Fruit fly (Drosophila melanogaster) whole organism, prepupa: ENCODE data around the gene CG15022.

Experiments
- CG10669 ChIP-seq: fragments of 200-800 bp; sonication (Bioruptor generic); optimal IDR thresholded peaks from 3 replicates; lab custom pipeline; 2018; ENCODE audit warnings: missing biosample characterization, mild to moderate bottlenecking, missing genetic modification characterization, moderate library complexity
- CG11294 ChIP-seq: fragments of 200-800 bp; sonication (Bioruptor generic); IDR thresholded peaks from 2 replicates; pipeline ENCODE4 v1.3.6; 2022; ENCODE audit warnings: missing biosample characterization, missing genetic modification characterization
- CG15336 ChIP-seq: fragments of 200-800 bp; sonication (Bioruptor generic); IDR thresholded peaks from 2 replicates; pipeline ENCODE4 v1.3.6; 2022; ENCODE audit warnings: missing biosample characterization, missing genetic modification characterization
- CG16779 ChIP-seq: fragments of 200-800 bp; sonication (Bioruptor generic); optimal IDR thresholded peaks from 3 replicates; lab custom pipeline; 2017; ENCODE audit warnings: missing biosample characterization, mild to moderate bottlenecking, missing genetic modification characterization
- CG3032 ChIP-seq: fragments of 200-800 bp; optimal IDR thresholded peaks from 2 replicates; lab custom pipeline; 2019; ENCODE audit warnings: missing biosample characterization, mild to moderate bottlenecking, missing genetic modification characterization, moderate library complexity
- CG31627 ChIP-seq: fragments of 200-800 bp; sonication (Bioruptor generic); optimal IDR thresholded peaks from 3 replicates; lab custom pipeline; 2016; ENCODE audit warnings: missing biosample characterization, missing genetic modification characterization
- CG32006 ChIP-seq: fragments of 200-800 bp; sonication (Bioruptor generic); optimal IDR thresholded peaks from 3 replicates; lab custom pipeline; 2017; ENCODE audit warnings: missing biosample characterization, mild to moderate bottlenecking, missing genetic modification characterization
- CG3919 ChIP-seq: fragments of 200-800 bp; sonication (Bioruptor generic); optimal IDR thresholded peaks from 3 replicates; lab custom pipeline; 2016; ENCODE audit warnings: missing biosample characterization, missing genetic modification characterization
- CG6163 ChIP-seq: fragments of 200-800 bp; sonication (Bioruptor generic); IDR thresholded peaks from 3 replicates; pipeline ENCODE4 v1.3.6; 2022; ENCODE audit warnings: missing biosample characterization, missing genetic modification characterization
- CG6792 ChIP-seq: fragments of 200-800 bp; sonication (Bioruptor generic); optimal IDR thresholded peaks from 3 replicates; lab custom pipeline; 2016; ENCODE audit warnings: missing biosample characterization, missing genetic modification characterization
- CG6808 ChIP-seq: fragments of 200-800 bp; sonication (Bioruptor generic); optimal IDR thresholded peaks from 3 replicates; lab custom pipeline; 2017; ENCODE audit warnings: missing biosample characterization, missing genetic modification characterization, mild to moderate bottlenecking, moderate library complexity, missing genetic modification reagents
- CG7368 ChIP-seq: fragments of 200-800 bp; sonication (Bioruptor generic); optimal IDR thresholded peaks from 3 replicates; lab custom pipeline; 2016; ENCODE audit warnings: missing biosample characterization, missing genetic modification characterization
- CG8119 ChIP-seq: fragments of 200-800 bp; sonication (Bioruptor generic); IDR thresholded peaks from 3 replicates; pipeline ENCODE4 v1.3.6; 2022; ENCODE audit warnings: missing biosample characterization, missing genetic modification characterization
- CG8319 ChIP-seq: fragments of 200-800 bp; sonication (Bioruptor generic); optimal IDR thresholded peaks from 3 replicates; lab custom pipeline; 2016; ENCODE audit warnings: missing biosample characterization, missing genetic modification characterization
- CG9139 ChIP-seq: fragments of 200-800 bp; sonication (Bioruptor generic); optimal IDR thresholded peaks from 3 replicates; lab custom pipeline; 2017; ENCODE audit warnings: missing biosample characterization, mild to moderate bottlenecking, missing genetic modification characterization
- Eip75B ChIP-seq: fragments of 200-800 bp; sonication (Bioruptor generic); optimal IDR thresholded peaks from 3 replicates; lab custom pipeline; 2016; ENCODE audit warnings: missing biosample characterization, missing genetic modification characterization
- Eip93F ChIP-seq: fragments of 200-800 bp; sonication (Bioruptor generic); optimal IDR thresholded peaks from 2 replicates; lab custom pipeline; 2016; ENCODE audit warnings: missing biosample characterization, mild to moderate bottlenecking, missing genetic modification characterization
- Ets21C ChIP-seq: fragments of 200-800 bp; sonication (Bioruptor generic); optimal IDR thresholded peaks from 3 replicates; lab custom pipeline; 2016; ENCODE audit warnings: missing biosample characterization, missing genetic modification characterization
- Ets96B ChIP-seq: fragments of 200-800 bp; optimal IDR thresholded peaks from 2 replicates; lab custom pipeline; 2019; ENCODE audit warnings: missing biosample characterization, mild to moderate bottlenecking, missing genetic modification characterization, moderate library complexity
- Gug ChIP-seq: fragments of 200-800 bp; sonication (Bioruptor generic); IDR thresholded peaks from 2 replicates; pipeline ENCODE4 v1.3.6; 2022; ENCODE audit warnings: missing biosample characterization, missing genetic modification characterization
- Hr38 ChIP-seq: sonication (Bioruptor generic); optimal IDR thresholded peaks from 2 replicates; lab custom pipeline; 2016; ENCODE audit warnings: missing biosample characterization, missing genetic modification characterization
- Hr4 ChIP-seq: fragments of 200-800 bp; sonication (Bioruptor generic); optimal IDR thresholded peaks from 3 replicates; lab custom pipeline; 2016; ENCODE audit warnings: missing biosample characterization, missing genetic modification characterization
- Lpt ChIP-seq: fragments of 200-800 bp; sonication (Bioruptor generic); optimal IDR thresholded peaks from 3 replicates; lab custom pipeline; 2016; ENCODE audit warnings: missing biosample characterization, missing genetic modification characterization
- Met ChIP-seq: fragments of 200-800 bp; sonication (Bioruptor generic); optimal IDR thresholded peaks from 3 replicates; lab custom pipeline; 2016; ENCODE audit warnings: missing biosample characterization, missing genetic modification characterization
- OdsH ChIP-seq: fragments of 200-800 bp; sonication (Bioruptor generic); optimal IDR thresholded peaks from 3 replicates; lab custom pipeline; 2016; ENCODE audit warnings: missing biosample characterization, missing genetic modification characterization
- Smox ChIP-seq: fragments of 200-800 bp; sonication (Bioruptor generic); optimal IDR thresholded peaks from 3 replicates; lab custom pipeline; 2016; ENCODE audit warnings: missing biosample characterization, missing genetic modification characterization
- Sox102F ChIP-seq: fragments of 200-800 bp; sonication (Bioruptor generic); optimal IDR thresholded peaks from 2 replicates; lab custom pipeline; 2016; ENCODE audit warnings: missing biosample characterization, mild to moderate bottlenecking, missing genetic modification characterization
- acj6 ChIP-seq: fragments of 200-800 bp; sonication (Bioruptor generic); optimal IDR thresholded peaks from 3 replicates; lab custom pipeline; 2016; ENCODE audit warnings: missing biosample characterization, missing genetic modification characterization
- cyc ChIP-seq: fragments of 200-800 bp; sonication (Bioruptor generic); optimal IDR thresholded peaks from 3 replicates; lab custom pipeline; 2016; ENCODE audit warnings: missing biosample characterization, missing genetic modification characterization
- dac ChIP-seq: fragments of 200-800 bp; sonication (Bioruptor generic); optimal IDR thresholded peaks from 2 replicates; lab custom pipeline; 2017; ENCODE audit warnings: missing biosample characterization, mild to moderate bottlenecking, missing genetic modification characterization
- dsx ChIP-seq: fragments of 200-800 bp; optimal IDR thresholded peaks from 3 replicates; lab custom pipeline; 2019; ENCODE audit warnings: missing biosample characterization, mild to moderate bottlenecking, missing genetic modification characterization, moderate library complexity; ENCODE audit not compliant: poor library complexity, severe bottlenecking
- eg ChIP-seq: fragments of 200-800 bp; sonication (Bioruptor generic); IDR thresholded peaks from 3 replicates; pipeline ENCODE4 v1.3.6; 2022; ENCODE audit warnings: missing biosample characterization, missing genetic modification characterization
- fd59A ChIP-seq: fragments of 200-800 bp; sonication (Bioruptor generic); optimal IDR thresholded peaks from 2 replicates; lab custom pipeline; 2017; ENCODE audit warnings: missing biosample characterization, mild to moderate bottlenecking, missing genetic modification characterization, missing genetic modification reagents
- net ChIP-seq: fragments of 200-800 bp; sonication (Bioruptor generic); optimal IDR thresholded peaks from 3 replicates; lab custom pipeline; 2016; ENCODE audit warnings: missing biosample characterization, missing genetic modification characterization
- ss ChIP-seq, 2 experiments: fragments of 200-800 bp; sonication (Bioruptor generic); optimal IDR thresholded peaks; 2 replicates in 1 of 2; 3 replicates in 1 of 2; lab custom pipeline; 2017 to 2018; ENCODE audit warnings: mild to moderate bottlenecking in 2 of 2, missing biosample characterization in 2 of 2, missing genetic modification characterization in 2 of 2, moderate library complexity in 1 of 2
- svp ChIP-seq: fragments of 200-800 bp; sonication (Bioruptor generic); peaks from one replicate; lab custom pipeline; 2016; ENCODE audit warnings: missing biosample characterization, missing genetic modification characterization
- topi ChIP-seq: fragments of 200-800 bp; sonication (Bioruptor generic); optimal IDR thresholded peaks from 3 replicates; lab custom pipeline; 2016; ENCODE audit warnings: missing biosample characterization, missing genetic modification characterization
- vri ChIP-seq: fragments of 200-800 bp; sonication (Bioruptor generic); optimal IDR thresholded peaks from 3 replicates; lab custom pipeline; 2016; ENCODE audit warnings: missing biosample characterization, mild to moderate bottlenecking, missing genetic modification characterization

CG15022 gene

dm6 chr3L:4474946-4475470 lies 14.9 kb upstream of the CG15022 start (continued):
- TF ChIP-seq Eip93F (GFP tag; lab: Kevin White, UChicago) = no peak
- TF ChIP-seq ss (GFP tag; optimal IDR thresholded peaks at IDR 0.05; lab: Kevin White, UChicago) = peak in 1 of 2 experiments; percentile 62
- peak; percentile 23; the same call in 1 of the 3 replicates for TF ChIP-seq CG8119 (GFP tag; lab: Robert Waterston, UW)
- peak; percentile 31 for TF ChIP-seq CG32006 (GFP tag; lab: Kevin White, UChicago)
- TF ChIP-seq Ets96B = no peak
- peak; percentile 14 for TF ChIP-seq CG6808 (GFP tag; lab: Kevin White, UChicago)
- peak; percentile 71 for TF ChIP-seq net
- peak; percentile 37 for TF ChIP-seq Met (GFP tag; lab: Kevin White, UChicago)
- TF ChIP-seq CG15336 = peak; percentile 48; the same call in 1 of the 2 replicates
- TF ChIP-seq dac (GFP tag; lab: Kevin White, UChicago) = peak; percentile 46
- no peak for TF ChIP-seq CG11294 (GFP tag; lab: Robert Waterston, UW)
- TF ChIP-seq CG10669 (GFP tag; lab: Kevin White, UChicago) = peak; percentile 48
- TF ChIP-seq CG6792 (GFP tag; lab: Kevin White, UChicago) = peak; percentile 6
- peak; percentile 33 for TF ChIP-seq CG8319 (GFP tag; lab: Kevin White, UChicago)
- peak; percentile 19 for TF ChIP-seq topi (GFP tag; lab: Kevin White, UChicago)
- peak; percentile 28 for TF ChIP-seq acj6
- peak; percentile 36 for TF ChIP-seq CG7368
- TF ChIP-seq eg = peak; percentile 83
- TF ChIP-seq OdsH (GFP tag; lab: Kevin White, UChicago) = peak; percentile 50
- no peak for TF ChIP-seq Ets21C (GFP tag; lab: Kevin White, UChicago)
- TF ChIP-seq Smox (GFP tag; lab: Kevin White, UChicago) = peak; percentile 17
- TF ChIP-seq Hr38 (GFP tag; lab: Kevin White, UChicago) = no peak
- no peak for TF ChIP-seq Lpt
- peak; percentile 40 for TF ChIP-seq CG9139
- TF ChIP-seq CG16779 (tag; lab: Kevin White, UChicago) = peak; percentile 22
- peak; percentile 3 for TF ChIP-seq fd59A

dm6 chr3L:4472768-4473167 lies 12.7 kb upstream of the CG15022 start, which contains the start of gene CG11349:
Gene CG11349 (plus strand): TSS chr3L:4473068.
- TF ChIP-seq Eip75B (GFP tag; lab: Kevin White, UChicago) (no peak), Gug (GFP tag; lab: Robert Waterston, UW) (no peak), acj6 (no peak), CG3919 (no peak), cyc (no peak), Hr4 (no peak), svp (GFP tag; lab: Kevin White, UChicago) (no peak)

- TF ChIP-seq dsx (GFP tag; lab: Kevin White, UChicago) = no peak
- no peak for TF ChIP-seq Hr38 (GFP tag; lab: Kevin White, UChicago)
- no peak for TF ChIP-seq acj6
Observed at dm6 chr3L:4471449-4471848, 11.3 kb upstream of the CG15022 start, which contains the start of gene CG32248. Gene CG32248 (plus strand): TSS chr3L:4471749.

- TF ChIP-seq CG3032 (tag; lab: Kevin White, UChicago) (no peak), acj6 (no peak), Ets96B (no peak), CG31627 (GFP tag; lab: Kevin White, UChicago) (no peak), net (no peak), Ets21C (GFP tag; lab: Kevin White, UChicago) (no peak), CG6163 (GFP tag; lab: Robert Waterston, UW) (no peak), vri (GFP tag; lab: Kevin White, UChicago) (no peak), Hr4 (no peak), Sox102F (GFP tag; lab: Kevin White, UChicago) (no peak), cyc (no peak)
- TF ChIP-seq, all 60 proteins: peak for 0
Observed at dm6 chr3L:4469701-4470100, 9.6 kb upstream of the CG15022 start, which contains the start of gene CG32249. Gene CG32249 (plus strand): TSS chr3L:4470001.
